Fruit fly (Drosophila melanogaster): ENCODE results near the gene Arl6IP1.
A peak's percentile ranks its signal among the peaks of the same experiment; 100 is the strongest.

Gene Arl6IP1

dm6 chr3R:16605929-16606328 lies 37.5 kb upstream of the Arl6IP1 start:
- TF ChIP-seq CG8319 (GFP tag; optimal IDR thresholded peaks at IDR 0.05) = no peak
- TF ChIP-seq eg (GFP tag; IDR thresholded peaks at IDR 0.05) = no peak
- TF ChIP-seq CG6854 (GFP tag; optimal IDR thresholded peaks at IDR 0.05) = no peak
- TF ChIP-seq Ets21C (GFP tag; optimal IDR thresholded peaks at IDR 0.05) = no peak
- no peak for TF ChIP-seq OdsH (GFP tag; optimal IDR thresholded peaks at IDR 0.05)
- TF ChIP-seq CG6276 (GFP tag; optimal IDR thresholded peaks at IDR 0.05) = no peak

dm6 chr3R:16608920-16609319 lies 34.5 kb upstream of the Arl6IP1 start, which contains the start of gene NPF:
TSS of gene NPF (plus strand) at chr3R:16609220.
- TF ChIP-seq Ets21C (GFP tag; optimal IDR thresholded peaks at IDR 0.05) (no peak), ss (GFP tag; optimal IDR thresholded peaks at IDR 0.05) (no peak), acj6 (GFP tag; optimal IDR thresholded peaks at IDR 0.05) (no peak), Hr39 (GFP tag; optimal IDR thresholded peaks at IDR 0.05) (no peak), CG16779 (tag; optimal IDR thresholded peaks at IDR 0.05) (no peak), vri (GFP tag; optimal IDR thresholded peaks at IDR 0.05) (no peak), net (GFP tag; optimal IDR thresholded peaks at IDR 0.05) (no peak)

dm6 chr3R:16611240-16611639 lies 32.2 kb upstream of the Arl6IP1 start:
- TF ChIP-seq svp (GFP tag) = peak; percentile 66
- no peak for TF ChIP-seq CG11902 (GFP tag; optimal IDR thresholded peaks at IDR 0.05)

dm6 chr3R:16613300-16613699 lies 30.1 kb upstream of the Arl6IP1 start, which contains the start of gene CG12783:
TSS of gene CG12783 (minus strand) at chr3R:16613400.
- TF ChIP-seq esn (GFP tag; optimal IDR thresholded peaks at IDR 0.05) (no peak), CG9139 (GFP tag; optimal IDR thresholded peaks at IDR 0.05) (no peak), Smox (GFP tag; optimal IDR thresholded peaks at IDR 0.05) (no peak), CG11294 (GFP tag; IDR thresholded peaks at IDR 0.05) (no peak), CG6163 (GFP tag; IDR thresholded peaks at IDR 0.05) (no peak), Eip75B (GFP tag; optimal IDR thresholded peaks at IDR 0.05) (no peak), lz (GFP tag; optimal IDR thresholded peaks at IDR 0.05) (no peak), Hr4 (GFP tag; optimal IDR thresholded peaks at IDR 0.05) (no peak)

- no peak for TF ChIP-seq ss (GFP tag; optimal IDR thresholded peaks at IDR 0.05)
- peak; percentile 40 for TF ChIP-seq achi (GFP tag; optimal IDR thresholded peaks at IDR 0.05)
- TF ChIP-seq Blimp-1 (GFP tag; optimal IDR thresholded peaks at IDR 0.05) = no peak
- TF ChIP-seq CG11762 (GFP tag; optimal IDR thresholded peaks at IDR 0.05; ENCODE audit: insufficient read depth) = no peak
- TF ChIP-seq salr (GFP tag; optimal IDR thresholded peaks at IDR 0.05) = no peak
- TF ChIP-seq fd59A (GFP tag; optimal IDR thresholded peaks at IDR 0.05) = no peak
Observed at dm6 chr3R:16614241-16614640, 29.2 kb upstream of the Arl6IP1 start, which contains the start of gene CG10340. TSS of gene CG10340 (minus strand) at chr3R:16614391.

dm6 chr3R:16615009-16615408 lies 28.4 kb upstream of the Arl6IP1 start, which contains the start of gene CG17562:
TSS of gene CG17562 (plus strand) at chr3R:16615309.
- TF ChIP-seq CG6276 (GFP tag; optimal IDR thresholded peaks at IDR 0.05) (no peak), CG34406 (GFP tag; optimal IDR thresholded peaks at IDR 0.05) (no peak), CG10669 (GFP tag; optimal IDR thresholded peaks at IDR 0.05) (no peak), Sox102F (GFP tag; optimal IDR thresholded peaks at IDR 0.05) (no peak), Hr4 (GFP tag; optimal IDR thresholded peaks at IDR 0.05) (no peak)

dm6 chr3R:16617650-16618049 lies 25.8 kb upstream of the Arl6IP1 start, which contains the start of gene CG17560:
TSS of gene CG17560 (plus strand) at chr3R:16617950.
- TF ChIP-seq dac (GFP tag; optimal IDR thresholded peaks at IDR 0.05) = no peak
- no peak for TF ChIP-seq CG6163 (GFP tag; IDR thresholded peaks at IDR 0.05)
- no peak for TF ChIP-seq esn (GFP tag; optimal IDR thresholded peaks at IDR 0.05)
- no peak for TF ChIP-seq CG10669 (GFP tag; optimal IDR thresholded peaks at IDR 0.05)
- TF ChIP-seq CG11902 (GFP tag; optimal IDR thresholded peaks at IDR 0.05) = no peak
- no peak for TF ChIP-seq CG6808 (GFP tag; optimal IDR thresholded peaks at IDR 0.05)
- no peak for TF ChIP-seq Hr39 (GFP tag; optimal IDR thresholded peaks at IDR 0.05)
- no peak for TF ChIP-seq Blimp-1 (GFP tag; optimal IDR thresholded peaks at IDR 0.05)
- no peak for TF ChIP-seq Smox (GFP tag; optimal IDR thresholded peaks at IDR 0.05)
- TF ChIP-seq fd85E (GFP tag; optimal IDR thresholded peaks at IDR 0.05) = no peak
- TF ChIP-seq CG16779 (tag; optimal IDR thresholded peaks at IDR 0.05) = no peak
- TF ChIP-seq CG1621 (tag; optimal IDR thresholded peaks at IDR 0.05) = no peak
- TF ChIP-seq CG8119 (GFP tag; IDR thresholded peaks at IDR 0.05) = no peak
- TF ChIP-seq CG34406 (GFP tag; optimal IDR thresholded peaks at IDR 0.05) = no peak
- no peak for TF ChIP-seq CG11294 (GFP tag; IDR thresholded peaks at IDR 0.05)
- TF ChIP-seq Eip75B (GFP tag; optimal IDR thresholded peaks at IDR 0.05) = no peak
- TF ChIP-seq CG8319 (GFP tag; optimal IDR thresholded peaks at IDR 0.05) = no peak
- no peak for TF ChIP-seq CG10631 (GFP tag; optimal IDR thresholded peaks at IDR 0.05)
